Worm (Caenorhabditis elegans) whole organism, L1 larva: ENCODE results near the gene Y6E2A.1.

Experiments used
- hlh-17 ChIP-seq: fragments of 200-800 bp; sonication (Bioruptor generic); optimal IDR thresholded peaks from 2 replicates; lab custom pipeline; 2018; ENCODE audit warnings: missing genetic modification characterization, mild to moderate bottlenecking, missing compliant biosample characterization, moderate library complexity, borderline replicate concordance
- sptf-1 ChIP-seq: fragments of 150-350 bp; optimal IDR thresholded peaks from 2 replicates; lab custom pipeline; 2014; ENCODE audit warnings: missing biosample characterization, missing genetic modification characterization

DNA sequence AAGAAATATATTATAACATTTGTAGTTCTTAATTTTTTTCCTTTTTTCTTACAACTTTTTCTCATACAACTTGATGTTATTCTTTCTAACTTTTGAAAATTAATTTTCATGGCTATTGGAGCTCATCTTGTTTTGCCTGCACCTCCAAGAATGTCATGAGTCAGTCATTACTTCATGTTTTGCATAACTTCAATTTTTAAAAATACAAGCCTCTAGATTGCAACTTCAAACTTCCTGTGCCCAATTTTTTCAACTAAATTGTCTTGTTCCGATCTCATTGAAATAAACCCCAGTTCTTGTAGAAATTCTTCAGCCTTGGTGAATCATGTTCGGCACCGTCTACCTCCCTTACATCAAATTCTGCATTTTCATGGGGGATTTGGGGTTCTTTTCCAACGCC is 48.1 kb upstream of the Y6E2A.1 start, which contains the start of gene str-9:
- TF ChIP-seq hlh-17 (GFP tag; lab: Kevin White, UChicago) (no peak), sptf-1 (tag; lab: Kevin White, UChicago) (no peak)
